Fruit fly (Drosophila melanogaster) whole organism, embryonic: ENCODE data around the gene CG32712.

Experiments used
- Adf1 ChIP-seq: fragments of 200-800 bp; sonication (Bioruptor generic); IDR thresholded peaks from 2 replicates; pipeline ENCODE4 v1.3.6; 2022; ENCODE audit warnings: missing biosample characterization, missing genetic modification characterization
- CG11247 ChIP-seq: fragments of 200-800 bp; sonication (Bioruptor generic); IDR thresholded peaks from 2 replicates; pipeline ENCODE4 v1.3.6; 2022; ENCODE audit warnings: missing biosample characterization, missing genetic modification characterization
- CG11504 ChIP-seq: fragments of 200-800 bp; sonication (Bioruptor generic); optimal IDR thresholded peaks from 3 replicates; lab custom pipeline; 2019; ENCODE audit warnings: missing biosample characterization, mild to moderate bottlenecking, missing genetic modification characterization, moderate library complexity
- CG12769 ChIP-seq: fragments of 200-800 bp; sonication (Bioruptor generic); optimal IDR thresholded peaks from 2 replicates; lab custom pipeline; 2019; ENCODE audit warnings: missing biosample characterization, mild to moderate bottlenecking, missing genetic modification characterization, moderate library complexity
- CG15696 ChIP-seq: fragments of 200-800 bp; sonication (Bioruptor generic); optimal IDR thresholded peaks from 2 replicates; lab custom pipeline; 2019; ENCODE audit warnings: missing biosample characterization, mild to moderate bottlenecking, missing genetic modification characterization, moderate library complexity
- CG17829 ChIP-seq: fragments of 200-800 bp; optimal IDR thresholded peaks from 2 replicates; lab custom pipeline; 2019; ENCODE audit warnings: missing biosample characterization, mild to moderate bottlenecking, missing genetic modification characterization, moderate library complexity
- CG1792 ChIP-seq: fragments of 200-800 bp; sonication (Bioruptor generic); optimal IDR thresholded peaks from 2 replicates; lab custom pipeline; 2016; ENCODE audit warnings: missing biosample characterization, missing genetic modification characterization
- CG1832 ChIP-seq: fragments of 200-800 bp; sonication (Bioruptor generic); optimal IDR thresholded peaks from 2 replicates; lab custom pipeline; 2017; ENCODE audit warnings: missing biosample characterization, mild to moderate bottlenecking, missing genetic modification characterization, inconsistent platforms
- CG2116 ChIP-seq: fragments of 200-800 bp; sonication (Bioruptor generic); optimal IDR thresholded peaks from 3 replicates; lab custom pipeline; 2018; ENCODE audit warnings: missing biosample characterization, mild to moderate bottlenecking, missing genetic modification characterization
- CG31388 ChIP-seq: fragments of 200-800 bp; sonication (Bioruptor generic); optimal IDR thresholded peaks from 2 replicates; lab custom pipeline; 2016; ENCODE audit warnings: missing biosample characterization, missing genetic modification characterization
- CG32767 ChIP-seq: fragments of 200-800 bp; sonication (Bioruptor generic); IDR thresholded peaks from 2 replicates; pipeline ENCODE4 v1.3.6; 2022; ENCODE audit warnings: missing biosample characterization, missing genetic modification characterization
- CG34422 ChIP-seq: fragments of 200-800 bp; sonication (Bioruptor generic); IDR thresholded peaks from 3 replicates; pipeline ENCODE4 v1.3.6; 2022; ENCODE audit warnings: missing biosample characterization, missing genetic modification characterization
- CG4282 ChIP-seq: fragments of 200-800 bp; sonication (Bioruptor generic); optimal IDR thresholded peaks from 2 replicates; lab custom pipeline; 2016; ENCODE audit warnings: missing biosample characterization, missing genetic modification characterization
- CG4404 ChIP-seq: fragments of 200-800 bp; sonication (Bioruptor generic); IDR thresholded peaks from 2 replicates; pipeline ENCODE4 v1.3.6; 2022; ENCODE audit warnings: missing biosample characterization, missing genetic modification characterization
- CG4707 ChIP-seq: fragments of 200-800 bp; sonication (Bioruptor generic); optimal IDR thresholded peaks from 2 replicates; lab custom pipeline; 2018; ENCODE audit warnings: missing biosample characterization, mild to moderate bottlenecking, missing genetic modification characterization, moderate library complexity
- CG6765 ChIP-seq: fragments of 200-800 bp; sonication (Bioruptor generic); optimal IDR thresholded peaks from 3 replicates; lab custom pipeline; 2017; ENCODE audit warnings: missing biosample characterization, mild to moderate bottlenecking, missing genetic modification characterization
- CG8281 ChIP-seq: fragments of 200-800 bp; sonication (Bioruptor generic); optimal IDR thresholded peaks from 2 replicates; lab custom pipeline; 2018; ENCODE audit warnings: missing biosample characterization, mild to moderate bottlenecking, missing genetic modification characterization, moderate library complexity
- CG9437 ChIP-seq: fragments of 200-800 bp; sonication (Bioruptor generic); optimal IDR thresholded peaks from 2 replicates; lab custom pipeline; 2018; ENCODE audit warnings: missing biosample characterization, mild to moderate bottlenecking, missing genetic modification characterization
- D ChIP-seq, 2 experiments: fragments of 200-800 bp in 1 of 2; fragments of >200 bp in 1 of 2; sonication (Bioruptor generic) in 1 of 2; optimal IDR thresholded peaks; 2 replicates in 1 of 2; 3 replicates in 1 of 2; lab custom pipeline; 2017; ENCODE audit warnings: mild to moderate bottlenecking in 1 of 2, missing biosample characterization in 1 of 2, missing genetic modification characterization in 1 of 2, missing genetic modification reagents in 1 of 2
- D19B ChIP-seq: fragments of 200-800 bp; sonication (Bioruptor generic); optimal IDR thresholded peaks from 2 replicates; lab custom pipeline; 2017; ENCODE audit warnings: missing biosample characterization, mild to moderate bottlenecking, missing genetic modification characterization
- Deaf1 ChIP-seq: fragments of 200-800 bp; optimal IDR thresholded peaks from 3 replicates; lab custom pipeline; 2019; ENCODE audit warnings: missing biosample characterization, mild to moderate bottlenecking, missing genetic modification characterization, moderate library complexity
- Dref ChIP-seq: fragments of 200-800 bp; sonication (Bioruptor generic); IDR thresholded peaks from 2 replicates; pipeline ENCODE4 v1.3.6; 2022; ENCODE audit warnings: missing biosample characterization, missing genetic modification characterization
- E2f2 ChIP-seq: fragments of 200-800 bp; sonication (Bioruptor generic); IDR thresholded peaks from 2 replicates; pipeline ENCODE4 v1.3.6; 2022; ENCODE audit warnings: missing biosample characterization, missing genetic modification characterization
- Ets97D ChIP-seq: fragments of 200-800 bp; sonication (Bioruptor generic); optimal IDR thresholded peaks from 3 replicates; lab custom pipeline; 2016; ENCODE audit warnings: missing biosample characterization, missing genetic modification characterization
- HLH54F ChIP-seq: fragments of 200-800 bp; sonication (Bioruptor generic); optimal IDR thresholded peaks from 3 replicates; lab custom pipeline; 2016; ENCODE audit warnings: missing biosample characterization, missing genetic modification characterization
- Hr3 ChIP-seq: fragments of 200-800 bp; sonication (Bioruptor generic); optimal IDR thresholded peaks from 3 replicates; lab custom pipeline; 2016; ENCODE audit warnings: missing biosample characterization, missing genetic modification characterization
- MESR4 ChIP-seq: fragments of 200-800 bp; sonication (Bioruptor generic); optimal IDR thresholded peaks from 2 replicates; lab custom pipeline; 2018; ENCODE audit warnings: missing biosample characterization, mild to moderate bottlenecking, missing genetic modification characterization, moderate library complexity
- Med ChIP-seq: fragments of 200-800 bp; sonication (Bioruptor generic); peaks from one replicate; lab custom pipeline; 2016; ENCODE audit warnings: missing biosample characterization, missing genetic modification characterization, mild to moderate bottlenecking, inconsistent platforms, moderate library complexity
- PHDP ChIP-seq: fragments of 200-800 bp; sonication (Bioruptor generic); optimal IDR thresholded peaks from 3 replicates; lab custom pipeline; 2018; ENCODE audit warnings: missing biosample characterization, mild to moderate bottlenecking, missing genetic modification characterization, moderate library complexity
- Rfx ChIP-seq: fragments of 200-800 bp; sonication (Bioruptor generic); IDR thresholded peaks from 2 replicates; pipeline ENCODE4 v1.3.6; 2022; ENCODE audit warnings: missing biosample characterization, missing genetic modification characterization
- Sin3A ChIP-seq: fragments of >200 bp; optimal IDR thresholded peaks from 2 replicates; lab custom pipeline; 2018
- Trl ChIP-seq, 3 experiments: fragments of >200 bp in 2 of 3; fragments of 200-800 bp in 1 of 3; sonication (Bioruptor generic) in 1 of 3; optimal IDR thresholded peaks; 2 replicates in 1 of 3; 3 replicates in 2 of 3; lab custom pipeline; 2016 to 2017; ENCODE audit warnings: missing biosample characterization in 1 of 3, missing genetic modification characterization in 1 of 3
- YL-1 ChIP-seq: fragments of 200-800 bp; sonication (Bioruptor generic); optimal IDR thresholded peaks from 3 replicates; lab custom pipeline; 2017; ENCODE audit warnings: missing biosample characterization, mild to moderate bottlenecking, missing genetic modification characterization
- bab2 ChIP-seq: fragments of 200-800 bp; sonication (Bioruptor generic); optimal IDR thresholded peaks from 2 replicates; lab custom pipeline; 2016; ENCODE audit warnings: missing biosample characterization, missing genetic modification characterization
- bsh ChIP-seq, 2 experiments: fragments of 200-800 bp; sonication (Bioruptor generic); optimal IDR thresholded peaks; 2 replicates each; lab custom pipeline; 2017 to 2018; ENCODE audit warnings: mild to moderate bottlenecking in 2 of 2, missing biosample characterization in 2 of 2, missing genetic modification characterization in 2 of 2, moderate library complexity in 1 of 2
- eve ChIP-seq, 2 experiments: fragments of >200 bp; optimal IDR thresholded peaks; 2 replicates each; lab custom pipeline; 2017; ENCODE audit warnings: missing biosample characterization in 2 of 2, missing genetic modification characterization in 2 of 2
- eyg ChIP-seq: fragments of 200-800 bp; sonication (Bioruptor generic); optimal IDR thresholded peaks from 3 replicates; lab custom pipeline; 2016; ENCODE audit warnings: missing biosample characterization, missing genetic modification characterization
- gfzf ChIP-seq: fragments of 200-800 bp; sonication (Bioruptor generic); optimal IDR thresholded peaks from 2 replicates; lab custom pipeline; 2016; ENCODE audit warnings: missing biosample characterization, mild to moderate bottlenecking, missing genetic modification characterization, moderate library complexity
- gro ChIP-seq: fragments of 200-800 bp; sonication (Bioruptor generic); optimal IDR thresholded peaks from 2 replicates; lab custom pipeline; 2016; ENCODE audit warnings: missing biosample characterization, missing genetic modification characterization
- her ChIP-seq: fragments of 200-800 bp; sonication (Bioruptor generic); optimal IDR thresholded peaks from 2 replicates; lab custom pipeline; 2016; ENCODE audit warnings: missing biosample characterization, missing genetic modification characterization
- maf-S ChIP-seq: fragments of 200-800 bp; sonication (Bioruptor generic); optimal IDR thresholded peaks from 2 replicates; lab custom pipeline; 2016; ENCODE audit warnings: missing biosample characterization, missing genetic modification characterization
- nerfin-1 ChIP-seq: fragments of 200-800 bp; sonication (Bioruptor generic); optimal IDR thresholded peaks from 3 replicates; lab custom pipeline; 2019; ENCODE audit warnings: missing biosample characterization, mild to moderate bottlenecking, missing genetic modification characterization, moderate library complexity
- pho ChIP-seq: fragments of 200-800 bp; sonication (Bioruptor generic); optimal IDR thresholded peaks from 2 replicates; lab custom pipeline; 2016; ENCODE audit warnings: missing biosample characterization, missing genetic modification characterization
- pnt ChIP-seq: fragments of 200-800 bp; sonication (Bioruptor generic); optimal IDR thresholded peaks from 3 replicates; lab custom pipeline; 2016; ENCODE audit warnings: missing biosample characterization, missing genetic modification characterization
- row ChIP-seq: fragments of 200-800 bp; sonication (Bioruptor generic); IDR thresholded peaks from 3 replicates; pipeline ENCODE4 v1.3.6; 2022; ENCODE audit warnings: missing biosample characterization, missing genetic modification characterization
- sens ChIP-seq: fragments of 200-800 bp; sonication (Bioruptor generic); peaks from one replicate; lab custom pipeline; 2016; ENCODE audit warnings: missing biosample characterization, missing genetic modification characterization
- sima ChIP-seq: fragments of 200-800 bp; sonication (Bioruptor generic); optimal IDR thresholded peaks from 2 replicates; lab custom pipeline; 2016; ENCODE audit warnings: missing biosample characterization, missing genetic modification characterization
- sr ChIP-seq: fragments of 200-800 bp; sonication (Bioruptor generic); IDR thresholded peaks from 3 replicates; pipeline ENCODE4 v1.3.6; 2022; ENCODE audit warnings: missing biosample characterization, missing genetic modification characterization
- ssp ChIP-seq: fragments of 200-800 bp; sonication (Bioruptor generic); IDR thresholded peaks from 2 replicates; pipeline ENCODE4 v1.3.6; 2022; ENCODE audit warnings: missing biosample characterization, missing genetic modification characterization
- wor ChIP-seq: fragments of 200-800 bp; sonication (Bioruptor generic); IDR thresholded peaks from 2 replicates; pipeline ENCODE4 v1.3.6; 2022; ENCODE audit warnings: missing biosample characterization, missing genetic modification characterization

The CG32712 gene

dm6 chrX:8436656-8437284 lies 3.2 kb upstream of the CG32712 start, which contains the start of gene CG1440 (continued):
- no peak for TF ChIP-seq sr (GFP tag; lab: Robert Waterston, UW)
- peak; percentile 91 for TF ChIP-seq Med (GFP tag; lab: Kevin White, UChicago)
- peak in 1 of 2 experiments; percentile 46 for TF ChIP-seq bsh (GFP tag; optimal IDR thresholded peaks at IDR 0.05; lab: Kevin White, UChicago)
- TF ChIP-seq CG11247 (GFP tag; lab: Robert Waterston, UW), result no peak
- no peak for TF ChIP-seq CG4404 (GFP tag; lab: Robert Waterston, UW)
- no peak for TF ChIP-seq Adf1 (GFP tag; lab: Robert Waterston, UW)
- no peak for TF ChIP-seq CG31388 (GFP tag; lab: Kevin White, UChicago)
- TF ChIP-seq HLH54F (GFP tag; lab: Kevin White, UChicago), result peak; percentile 40
- peak; percentile 34 for TF ChIP-seq CG15696 (tag; lab: Kevin White, UChicago)
- peak; percentile 28 for TF ChIP-seq pho (GFP tag; lab: Kevin White, UChicago)
- no peak for TF ChIP-seq D (optimal IDR thresholded peaks at IDR 0.05; lab: Kevin White, UChicago)
- TF ChIP-seq D (GFP tag; optimal IDR thresholded peaks at IDR 0.05; lab: Kevin White, UChicago), result no peak
- no peak for TF ChIP-seq CG1832 (GFP tag; lab: Kevin White, UChicago)
- TF ChIP-seq CG2116 (GFP tag; lab: Kevin White, UChicago), result peak; percentile 44
- TF ChIP-seq MESR4, result peak; percentile 42
- no peak for TF ChIP-seq CG11504 (tag; lab: Kevin White, UChicago)
- TF ChIP-seq CG6765 (GFP tag; lab: Kevin White, UChicago), result peak; percentile 48
- TF ChIP-seq gro, result no peak
- TF ChIP-seq Rfx (GFP tag; lab: Robert Waterston, UW), result peak; percentile 40; the same call in 1 of the 2 replicates
- TF ChIP-seq CG34422 (GFP tag; lab: Robert Waterston, UW), result 0 out of 3 replicates have a peak, but pooled peaks have one; percentile 40
- peak; percentile 33 for TF ChIP-seq YL-1 (GFP tag; lab: Kevin White, UChicago)
- no peak for TF ChIP-seq sima (GFP tag; lab: Kevin White, UChicago)
- TF ChIP-seq nerfin-1 (tag; lab: Kevin White, UChicago), result peak; percentile 56
- TF ChIP-seq Hr3 (GFP tag; lab: Kevin White, UChicago), result peak; percentile 25
- TF ChIP-seq CG8281 (tag; lab: Kevin White, UChicago), result no peak
- TF ChIP-seq sens (GFP tag; lab: Kevin White, UChicago), result peak; percentile 86
- no peak for TF ChIP-seq eyg (GFP tag; lab: Kevin White, UChicago)
- TF ChIP-seq eve (GFP tag; optimal IDR thresholded peaks at IDR 0.05; lab: Kevin White, UChicago), result no peak
- TF ChIP-seq E2f2 (GFP tag; lab: Robert Waterston, UW), result peak; percentile 70
- no peak for TF ChIP-seq maf-S (GFP tag; lab: Kevin White, UChicago)
- peak; percentile 17 for TF ChIP-seq Sin3A (lab: Kevin White, UChicago)
- no peak for TF ChIP-seq CG1792 (GFP tag; lab: Kevin White, UChicago)
- TF ChIP-seq D19B (GFP tag; lab: Kevin White, UChicago), result no peak
- TF ChIP-seq CG17829, result peak; percentile 16
- 0 out of 2 replicates have a peak, but pooled peaks have one; percentile 24 for TF ChIP-seq CG32767 (GFP tag; lab: Robert Waterston, UW)
- TF ChIP-seq Trl (optimal IDR thresholded peaks at IDR 0.05; lab: Kevin White, UChicago), result no peak
- TF ChIP-seq Trl (GFP tag; optimal IDR thresholded peaks at IDR 0.05; lab: Kevin White, UChicago), result peak; percentile 10
- TF ChIP-seq CG12769, result no peak
- peak; percentile 84 for TF ChIP-seq Ets97D (GFP tag; lab: Kevin White, UChicago)
- TF ChIP-seq pnt, result no peak
- TF ChIP-seq her (GFP tag; lab: Kevin White, UChicago), result no peak
- TF ChIP-seq Deaf1, result no peak
- TF ChIP-seq CG9437 (GFP tag; lab: Kevin White, UChicago), result no peak
- no peak for TF ChIP-seq ssp (GFP tag; lab: Robert Waterston, UW)
- TF ChIP-seq row (GFP tag; lab: Robert Waterston, UW), result peak; percentile 44; the same call in 2 of the 3 replicates
- TF ChIP-seq bab2 (GFP tag; lab: Kevin White, UChicago), result peak; percentile 30
- TF ChIP-seq wor (GFP tag; lab: Robert Waterston, UW), result no peak
- TF ChIP-seq PHDP (tag; lab: Kevin White, UChicago), result peak; percentile 48
- TF ChIP-seq CG4282 (GFP tag; lab: Kevin White, UChicago), result no peak
- TF ChIP-seq Dref, result no peak
- TF ChIP-seq CG4707 (GFP tag; lab: Kevin White, UChicago), result no peak
- TF ChIP-seq gfzf, result peak; percentile 75
